Fruit fly (Drosophila melanogaster) whole organism, pupa: ENCODE data around the gene CG9737.

Experiments used
- Pif1B ChIP-seq: fragments of 200-800 bp; sonication (Bioruptor generic); optimal IDR thresholded peaks from 3 replicates; lab custom pipeline; 2016; ENCODE audit warnings: missing biosample characterization, missing genetic modification characterization
- Snoo ChIP-seq: fragments of 200-800 bp; sonication (Bioruptor generic); optimal IDR thresholded peaks from 3 replicates; lab custom pipeline; 2017; ENCODE audit warnings: missing biosample characterization, mild to moderate bottlenecking, missing genetic modification characterization, inconsistent platforms

- peak; percentile 78 for TF ChIP-seq Pif1B (GFP tag; lab: Kevin White, UChicago)
- TF ChIP-seq Snoo (tag; lab: Kevin White, UChicago) = peak; percentile 91
These were observed at the start of gene CG9737 for dm6 chr3R:30243262-30243815.
